Worm (Caenorhabditis elegans): ENCODE measurements around the gene F28A12.3.

DNA sequence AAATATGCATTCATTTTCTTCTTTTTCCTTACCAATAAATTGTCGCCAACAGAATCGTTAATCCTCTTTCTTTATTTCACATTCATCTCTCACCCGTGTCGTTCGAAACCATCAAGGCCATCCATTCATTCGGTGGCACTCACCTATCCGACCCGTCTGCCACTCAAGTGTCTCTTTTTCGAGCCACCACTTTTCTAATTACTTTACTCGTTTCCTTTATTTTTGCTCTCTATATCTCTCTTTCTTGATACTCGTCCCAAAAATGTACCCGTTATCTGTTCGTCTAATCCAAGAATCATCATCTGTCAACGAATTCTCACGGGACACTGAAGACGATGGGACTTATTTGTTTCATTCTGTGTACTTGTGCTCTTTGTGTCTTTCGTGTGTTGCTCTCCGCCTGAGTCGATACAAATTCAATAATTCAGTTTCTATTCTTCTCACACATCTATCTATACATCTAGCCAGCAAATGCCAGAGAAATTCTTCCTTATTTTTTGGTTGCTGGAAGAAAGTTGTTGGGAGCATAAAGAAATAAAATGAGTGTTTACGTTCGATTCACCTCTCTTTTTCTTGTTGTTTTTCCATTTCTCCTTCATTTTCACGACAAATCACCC, 48.4 kb downstream of the F28A12.3 start:
- TF ChIP-seq unc-39 (tag; optimal IDR thresholded peaks at IDR 0.05) (no peak), fkh-10 (GFP tag; optimal IDR thresholded peaks at IDR 0.05) (peak; percentile 57), lin-39 (tag; optimal IDR thresholded peaks at IDR 0.05) (no peak), ZK337.2 (GFP tag; IDR thresholded peaks at IDR 0.05) (no peak), mdt-29 (GFP tag; IDR thresholded peaks at IDR 0.05) (no peak), pha-4 (GFP tag; IDR thresholded peaks at IDR 0.05) (no peak), pha-4 (tag; optimal IDR thresholded peaks at IDR 0.05) (no peak), skn-1 (tag; optimal IDR thresholded peaks at IDR 0.05) (no peak), unc-62 (GFP tag; optimal IDR thresholded peaks at IDR 0.05 in 1 of 2) (no peak), unc-62 (tag; optimal IDR thresholded peaks at IDR 0.05) (no peak), aly-2 (tag; optimal IDR thresholded peaks at IDR 0.05) (no peak), nhr-237 (tag; optimal IDR thresholded peaks at IDR 0.05) (no peak)
